Worm (Caenorhabditis elegans) whole organism, young adult: ENCODE data around the gene H43I07.1.

Source experiments
- C06A6.2 ChIP-seq: fragments of 200-800 bp; sonication (Bioruptor generic); conservative IDR thresholded peaks from 2 replicates; pipeline ENCODE4 v1.3.6; 2022; ENCODE audit warnings: missing genetic modification characterization, missing compliant biosample characterization
- ama-1 ChIP-seq, 3 experiments: fragments of 150-350 bp in 1 of 3; sonication (generic microtip) in 2 of 3; optimal IDR thresholded peaks; 2 replicates each; lab custom pipeline; 2014 to 2018; ENCODE audit warnings: missing biosample characterization in 2 of 3, missing genetic modification characterization in 2 of 3, missing genetic modification reagents in 2 of 3
- die-1 ChIP-seq: sonication (generic microtip); optimal IDR thresholded peaks from 2 replicates; lab custom pipeline; 2016; ENCODE audit warnings: missing genotype, mild to moderate bottlenecking, missing genetic modification characterization, missing compliant biosample characterization
- nhr-90 ChIP-seq: sonication (generic microtip); optimal IDR thresholded peaks from 2 replicates; lab custom pipeline; 2016; ENCODE audit warnings: missing genotype, mild to moderate bottlenecking, missing genetic modification characterization, missing compliant biosample characterization
- snpc-4 ChIP-seq, 5 experiments: fragments of 150-350 bp in 1 of 5; sonication (generic microtip) in 4 of 5; optimal IDR thresholded peaks; 2 replicates each; lab custom pipeline; 2014 to 2018; ENCODE audit warnings: missing genetic modification characterization in 5 of 5, missing biosample characterization in 3 of 5, antibody characterized with exemption in 2 of 5, mild to moderate bottlenecking in 2 of 5, missing compliant biosample characterization in 2 of 5, missing genotype in 2 of 5, moderate library complexity in 2 of 5, missing genetic modification reagents in 1 of 5
- unc-130 ChIP-seq: sonication (generic microtip); optimal IDR thresholded peaks from 2 replicates; lab custom pipeline; 2016; ENCODE audit warnings: missing genetic modification reagents, missing genetic modification characterization, missing compliant biosample characterization

DNA sequence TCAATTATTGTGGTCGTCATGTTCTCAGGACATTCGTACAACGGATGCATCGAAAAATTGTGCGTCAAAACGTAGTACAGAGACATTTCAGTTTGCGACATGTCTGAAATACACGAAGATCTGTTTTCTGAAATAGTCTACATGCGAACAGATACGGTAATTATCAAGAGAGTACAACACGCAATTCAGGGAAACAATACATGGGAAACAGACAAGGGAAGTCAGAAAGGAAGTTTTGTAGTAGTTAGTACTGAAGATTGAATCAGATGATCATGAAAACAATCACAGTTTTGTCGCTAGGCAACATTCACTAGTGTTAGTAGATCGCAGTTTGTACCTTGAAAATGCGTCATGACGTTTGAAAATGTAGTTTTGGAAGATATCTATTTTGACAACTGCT lies 45.5 kb downstream of the H43I07.1 start, which contains the start of gene srt-13:
- no peak for TF ChIP-seq die-1 (tag; lab: Kevin White, UChicago)
- no peak for TF ChIP-seq snpc-4 (GFP tag; optimal IDR thresholded peaks at IDR 0.05; lab: Kevin White, UChicago)
- no peak for TF ChIP-seq snpc-4 (tag; optimal IDR thresholded peaks at IDR 0.05; lab: Kevin White, UChicago)
- TF ChIP-seq nhr-90, result no peak
- TF ChIP-seq C06A6.2 (GFP tag; lab: Robert Waterston, UW), result no peak
- no peak for TF ChIP-seq unc-130
- no peak for TF ChIP-seq ama-1 (optimal IDR thresholded peaks at IDR 0.05; lab: Kevin White, UChicago)
- no peak for TF ChIP-seq ama-1 (GFP tag; optimal IDR thresholded peaks at IDR 0.05; lab: Kevin White, UChicago)
